Fruit fly (Drosophila melanogaster) Kc167 (cell line): Measurements from ENCODE around the gene Drsl2.

Source experiments
- Myc ChIP-seq: fragments of >200 bp; optimal IDR thresholded peaks from 2 replicates; lab custom pipeline; 2017; ENCODE audit warnings: missing external identifiers
- Sin3A ChIP-seq: fragments of >200 bp; optimal IDR thresholded peaks from 2 replicates; lab custom pipeline; 2018; ENCODE audit warnings: missing external identifiers
- h ChIP-seq: fragments of >200 bp; optimal IDR thresholded peaks from 3 replicates; lab custom pipeline; 2018; ENCODE audit warnings: missing external identifiers
- psq ChIP-seq: fragments of >200 bp; optimal IDR thresholded peaks from 2 replicates; lab custom pipeline; 2017; ENCODE audit warnings: missing external identifiers
- ttk ChIP-seq: sonication (Bioruptor generic); optimal IDR thresholded peaks from 2 replicates; lab custom pipeline; 2017; ENCODE audit warnings: missing external identifiers

dm6 chr3L:3300345-3300744, 13.8 kb upstream of the Drsl2 start:
- TF ChIP-seq h (lab: Kevin White, UChicago) (no peak), psq (lab: Kevin White, UChicago) (no peak), Sin3A (lab: Kevin White, UChicago) (no peak), Myc (lab: Kevin White, UChicago) (no peak), ttk (lab: Kevin White, UChicago) (no peak)
